Fruit fly (Drosophila melanogaster) whole organism, embryonic: ENCODE data around the gene Sfp33A2.

Experiments
- BtbVII ChIP-seq: fragments of 200-800 bp; sonication (Bioruptor generic); optimal IDR thresholded peaks from 3 replicates; lab custom pipeline; 2017; ENCODE audit warnings: missing biosample characterization, mild to moderate bottlenecking, missing genetic modification characterization
- CG11723 ChIP-seq: fragments of 200-800 bp; sonication (Bioruptor generic); optimal IDR thresholded peaks from 2 replicates; lab custom pipeline; 2017; ENCODE audit warnings: missing biosample characterization, mild to moderate bottlenecking, missing genetic modification characterization
- CG15514 ChIP-seq: fragments of 200-800 bp; sonication (Bioruptor generic); optimal IDR thresholded peaks from 3 replicates; lab custom pipeline; 2017; ENCODE audit warnings: missing biosample characterization, missing genetic modification characterization, mild to moderate bottlenecking, moderate library complexity, missing genetic modification reagents
- CG1602 ChIP-seq: fragments of 200-800 bp; sonication (Bioruptor generic); optimal IDR thresholded peaks from 3 replicates; lab custom pipeline; 2016; ENCODE audit warnings: missing biosample characterization, missing genetic modification characterization
- CG1647 ChIP-seq: fragments of 200-800 bp; sonication (Bioruptor generic); optimal IDR thresholded peaks from 3 replicates; lab custom pipeline; 2016; ENCODE audit warnings: missing biosample characterization, missing genetic modification characterization
- CG30431 ChIP-seq: fragments of 200-800 bp; sonication (Bioruptor generic); optimal IDR thresholded peaks from 2 replicates; lab custom pipeline; 2017; ENCODE audit warnings: missing biosample characterization, missing genetic modification characterization
- CG3163 ChIP-seq: fragments of 200-800 bp; sonication (Bioruptor generic); optimal IDR thresholded peaks from 3 replicates; lab custom pipeline; 2016; ENCODE audit warnings: missing biosample characterization, missing genetic modification characterization
- CG4730 ChIP-seq: fragments of 200-800 bp; sonication (Bioruptor generic); IDR thresholded peaks from 2 replicates; pipeline ENCODE4 v1.3.6; 2022; ENCODE audit warnings: missing biosample characterization, missing genetic modification characterization
- CG5245 ChIP-seq: fragments of 200-800 bp; sonication (Bioruptor generic); optimal IDR thresholded peaks from 3 replicates; lab custom pipeline; 2016; ENCODE audit warnings: missing biosample characterization, missing genetic modification characterization
- CTCF ChIP-seq: fragments of 200-800 bp; sonication (Bioruptor generic); optimal IDR thresholded peaks from 2 replicates; lab custom pipeline; 2017; ENCODE audit warnings: missing biosample characterization, mild to moderate bottlenecking, missing genetic modification characterization, moderate library complexity
- Deaf1 ChIP-seq: fragments of 200-800 bp; optimal IDR thresholded peaks from 3 replicates; lab custom pipeline; 2019; ENCODE audit warnings: missing biosample characterization, mild to moderate bottlenecking, missing genetic modification characterization, moderate library complexity
- Mad ChIP-seq: fragments of 200-800 bp; sonication (Bioruptor generic); optimal IDR thresholded peaks from 2 replicates; lab custom pipeline; 2016; ENCODE audit warnings: missing biosample characterization, missing genetic modification characterization
- Med ChIP-seq: fragments of 200-800 bp; sonication (Bioruptor generic); peaks from one replicate; lab custom pipeline; 2016; ENCODE audit warnings: missing biosample characterization, missing genetic modification characterization, mild to moderate bottlenecking, inconsistent platforms, moderate library complexity
- Trl ChIP-seq, 3 experiments: fragments of >200 bp in 2 of 3; fragments of 200-800 bp in 1 of 3; sonication (Bioruptor generic) in 1 of 3; optimal IDR thresholded peaks; 2 replicates in 1 of 3; 3 replicates in 2 of 3; lab custom pipeline; 2016 to 2017; ENCODE audit warnings: missing biosample characterization in 1 of 3, missing genetic modification characterization in 1 of 3
- ac ChIP-seq: fragments of 200-800 bp; sonication (Bioruptor generic); optimal IDR thresholded peaks from 3 replicates; lab custom pipeline; 2017; ENCODE audit warnings: missing biosample characterization, mild to moderate bottlenecking, missing genetic modification characterization
- az2 ChIP-seq: fragments of 200-800 bp; sonication (Bioruptor generic); optimal IDR thresholded peaks from 3 replicates; lab custom pipeline; 2016; ENCODE audit warnings: missing biosample characterization, missing genetic modification characterization
- bbx ChIP-seq: fragments of 200-800 bp; sonication (Bioruptor generic); IDR thresholded peaks from 2 replicates; pipeline ENCODE4 v1.3.6; 2022; ENCODE audit warnings: missing biosample characterization, missing genetic modification characterization; ENCODE audit not compliant: partially characterized antibody
- esg ChIP-seq: fragments of 200-800 bp; sonication (Bioruptor generic); conservative IDR thresholded peaks from 2 replicates; pipeline ENCODE4 v1.3.6; 2022; ENCODE audit warnings: missing biosample characterization, missing genetic modification characterization
- scrt ChIP-seq: fragments of 200-800 bp; sonication (Bioruptor generic); optimal IDR thresholded peaks from 2 replicates; lab custom pipeline; 2018; ENCODE audit warnings: missing biosample characterization, mild to moderate bottlenecking, missing genetic modification characterization, moderate library complexity
- unc-4 ChIP-seq: fragments of 200-800 bp; sonication (Bioruptor generic); IDR thresholded peaks from 2 replicates; pipeline ENCODE4 v1.3.6; 2022; ENCODE audit warnings: missing biosample characterization, missing genetic modification characterization; ENCODE audit not compliant: partially characterized antibody

Sfp33A2 gene

DNA sequence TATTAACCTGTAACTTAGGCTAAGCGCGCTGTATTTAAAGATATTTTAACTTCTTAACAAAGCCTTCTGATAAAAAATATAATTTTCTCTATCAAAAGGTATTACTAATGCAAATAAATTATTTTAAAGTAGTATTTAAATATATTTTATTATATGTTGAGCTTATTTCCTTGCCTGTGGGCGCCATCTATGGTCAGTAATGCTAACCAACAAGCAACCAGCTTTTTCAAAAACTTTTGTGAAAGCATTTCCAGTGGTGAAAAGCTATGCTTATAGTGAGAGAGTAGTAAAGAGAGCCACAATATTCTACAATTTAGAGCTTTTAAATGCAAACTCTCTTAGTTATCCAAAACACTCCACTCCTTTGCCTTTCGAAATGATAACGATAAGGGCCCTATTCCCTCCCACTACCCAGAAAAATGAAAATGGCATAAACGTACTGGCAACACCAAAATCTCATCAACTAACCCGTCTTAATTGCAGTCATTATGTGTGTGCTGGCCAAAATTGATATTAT, 41.4 kb downstream of the Sfp33A2 start:
- no peak for TF ChIP-seq unc-4 (GFP tag; lab: Robert Waterston, UW)
- no peak for TF ChIP-seq CG30431 (GFP tag; lab: Kevin White, UChicago)
- TF ChIP-seq Trl (optimal IDR thresholded peaks at IDR 0.05; lab: Kevin White, UChicago): peak; percentile 48 to 75
- TF ChIP-seq Trl (GFP tag; optimal IDR thresholded peaks at IDR 0.05; lab: Kevin White, UChicago): no peak
- TF ChIP-seq ac (GFP tag; lab: Kevin White, UChicago): no peak
- no peak for TF ChIP-seq esg (GFP tag; lab: Robert Waterston, UW)
- no peak for TF ChIP-seq CG5245 (GFP tag; lab: Kevin White, UChicago)
- no peak for TF ChIP-seq CG15514 (GFP tag; lab: Kevin White, UChicago)
- no peak for TF ChIP-seq BtbVII (GFP tag; lab: Kevin White, UChicago)
- TF ChIP-seq Mad (GFP tag; lab: Kevin White, UChicago): no peak
- TF ChIP-seq CG1647: no peak
- no peak for TF ChIP-seq bbx
- no peak for TF ChIP-seq CG4730 (GFP tag; lab: Robert Waterston, UW)
- TF ChIP-seq az2: no peak
- TF ChIP-seq CG1602 (GFP tag; lab: Kevin White, UChicago): no peak
- no peak for TF ChIP-seq CG11723 (GFP tag; lab: Kevin White, UChicago)
- TF ChIP-seq Med: peak; percentile 10
- TF ChIP-seq CTCF: peak; percentile 90
- TF ChIP-seq CG3163 (GFP tag; lab: Kevin White, UChicago): peak; percentile 81
- TF ChIP-seq scrt (GFP tag; lab: Kevin White, UChicago): no peak
- TF ChIP-seq Deaf1 (tag; lab: Kevin White, UChicago): no peak
